Worm (Caenorhabditis elegans): Measurements from ENCODE around the gene btb-17.

The btb-17 gene

ce11 chrII:3274923-3275322 is 20.3 kb upstream of the btb-17 start, which contains the start of gene F02E11.3:
Gene F02E11.3 (minus strand): TSS chrII:3275023.
- no peak for TF ChIP-seq ceh-88 (GFP tag; IDR thresholded peaks at IDR 0.05)
- no peak for TF ChIP-seq ztf-11 (tag; optimal IDR thresholded peaks at IDR 0.05)
- TF ChIP-seq unc-30 (tag; optimal IDR thresholded peaks at IDR 0.05): no peak
- TF ChIP-seq swsn-7 (tag; optimal IDR thresholded peaks at IDR 0.05): no peak
- TF ChIP-seq ama-1 (optimal IDR thresholded peaks at IDR 0.05): no peak
- no peak for TF ChIP-seq nhr-71 (tag; optimal IDR thresholded peaks at IDR 0.05)
- TF ChIP-seq Y116A8C.19 (tag; optimal IDR thresholded peaks at IDR 0.05; ENCODE audit: borderline replicate concordance): no peak
- no peak for TF ChIP-seq xbp-1 (tag; optimal IDR thresholded peaks at IDR 0.05)
- TF ChIP-seq sptf-1 (tag; optimal IDR thresholded peaks at IDR 0.05): no peak
- TF ChIP-seq unc-86 (tag; optimal IDR thresholded peaks at IDR 0.05): no peak
- no peak for TF ChIP-seq ceh-82 (tag; optimal IDR thresholded peaks at IDR 0.05)
- TF ChIP-seq hpl-2 (GFP tag; optimal IDR thresholded peaks at IDR 0.05): no peak
- TF ChIP-seq efl-3 (GFP tag; optimal IDR thresholded peaks at IDR 0.05): no peak
- TF ChIP-seq mep-1 (tag; optimal IDR thresholded peaks at IDR 0.05): no peak
- TF ChIP-seq ztf-4 (tag; optimal IDR thresholded peaks at IDR 0.05): no peak
- TF ChIP-seq lin-39 (tag; optimal IDR thresholded peaks at IDR 0.05): no peak

- TF ChIP-seq ceh-82 (tag; optimal IDR thresholded peaks at IDR 0.05): no peak
- no peak for TF ChIP-seq fkh-10 (GFP tag; optimal IDR thresholded peaks at IDR 0.05)
- no peak for TF ChIP-seq nhr-76 (tag; optimal IDR thresholded peaks at IDR 0.05)
- no peak for TF ChIP-seq ztf-4 (tag; optimal IDR thresholded peaks at IDR 0.05)
- no peak for TF ChIP-seq lsy-2 (tag; optimal IDR thresholded peaks at IDR 0.05)
- TF ChIP-seq swsn-7 (tag; optimal IDR thresholded peaks at IDR 0.05): no peak
- no peak for TF ChIP-seq Y116A8C.19 (tag; optimal IDR thresholded peaks at IDR 0.05; ENCODE audit: borderline replicate concordance)
- no peak for TF ChIP-seq nhr-20 (tag; optimal IDR thresholded peaks at IDR 0.05)
- TF ChIP-seq nhr-84 (tag; optimal IDR thresholded peaks at IDR 0.05): no peak
- no peak for TF ChIP-seq C16A3.4 (tag; optimal IDR thresholded peaks at IDR 0.05)
- TF ChIP-seq dpl-1 (GFP tag; optimal IDR thresholded peaks at IDR 0.05): no peak
- TF ChIP-seq nhr-85 (tag): no peak
- TF ChIP-seq pqm-1 (tag; optimal IDR thresholded peaks at IDR 0.05): no peak
- no peak for TF ChIP-seq snu-23 (GFP tag; optimal IDR thresholded peaks at IDR 0.05)
- TF ChIP-seq nhr-90 (tag; optimal IDR thresholded peaks at IDR 0.05; ENCODE audit: poor library complexity): no peak
- TF ChIP-seq zag-1 (tag; optimal IDR thresholded peaks at IDR 0.05): no peak
These were observed 17.5 kb upstream of the btb-17 start, which contains the start of gene F02E11.4 for ce11 chrII:3277686-3278085. Gene F02E11.4 (minus strand): TSS chrII:3277786.

- TF ChIP-seq nhr-28 (tag; optimal IDR thresholded peaks at IDR 0.05) (no peak), nhr-20 (tag; optimal IDR thresholded peaks at IDR 0.05) (no peak), lin-39 (tag; optimal IDR thresholded peaks at IDR 0.05) (no peak), lin-13 (GFP tag; optimal IDR thresholded peaks at IDR 0.05) (no peak), nhr-84 (tag; optimal IDR thresholded peaks at IDR 0.05) (no peak), nhr-12 (tag; optimal IDR thresholded peaks at IDR 0.05) (no peak)
These were observed 16.6 kb upstream of the btb-17 start, which contains the start of gene wht-4 for ce11 chrII:3278634-3279033. Gene wht-4 (plus strand): TSS chrII:3278934.

ce11 chrII:3282353-3282752 is 12.9 kb upstream of the btb-17 start, which contains the start of gene nep-13:
Gene nep-13 (plus strand): TSS chrII:3282653.
- no peak for TF ChIP-seq vab-15 (tag; optimal IDR thresholded peaks at IDR 0.05)
- no peak for TF ChIP-seq unc-86 (tag; optimal IDR thresholded peaks at IDR 0.05)

ce11 chrII:3284558-3284957 is 10.6 kb upstream of the btb-17 start, which contains the start of gene scl-15:
Gene scl-15 (minus strand): TSS chrII:3284658.
- TF ChIP-seq mdl-1 (tag; optimal IDR thresholded peaks at IDR 0.05) (no peak), nhr-85 (tag) (no peak), ceh-63 (GFP tag; optimal IDR thresholded peaks at IDR 0.05) (no peak), alr-1 (tag; optimal IDR thresholded peaks at IDR 0.05; ENCODE audit: borderline replicate concordance) (no peak), nhr-71 (tag; optimal IDR thresholded peaks at IDR 0.05) (no peak), nhr-19 (GFP tag; conservative IDR thresholded peaks at IDR 0.05) (no peak)

Data from whole organism, L1 larva.